Fruit fly (Drosophila melanogaster): ENCODE data around the gene CG5447.

DNA sequence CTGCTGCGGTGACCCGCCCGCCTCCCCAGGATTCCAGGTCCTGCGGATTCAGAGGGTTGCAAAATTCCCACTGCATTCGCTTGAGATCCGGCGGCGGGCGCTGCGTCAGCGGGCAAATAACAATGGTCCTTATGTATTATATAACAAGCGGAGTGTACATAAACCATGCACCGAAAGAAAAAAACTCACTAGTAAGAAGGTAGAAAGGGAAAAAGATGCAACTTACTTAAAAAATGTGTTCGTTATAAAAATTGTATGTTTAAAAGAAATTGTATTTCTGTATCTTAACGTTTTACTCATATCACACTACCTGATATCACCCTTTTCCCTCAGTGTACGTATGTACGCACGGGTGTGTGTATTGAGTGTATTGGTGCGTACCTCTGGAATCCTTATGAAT, 46.8 kb downstream of the CG5447 start:
- TF ChIP-seq CrebA (GFP tag; optimal IDR thresholded peaks at IDR 0.05; ENCODE audit: borderline replicate concordance), result no peak
- peak; percentile 55 for TF ChIP-seq Jra (GFP tag; optimal IDR thresholded peaks at IDR 0.05)
- no peak for TF ChIP-seq GATAd (GFP tag; optimal IDR thresholded peaks at IDR 0.05)
